Worm (Caenorhabditis elegans) whole organism, L4 larva: Measurements from ENCODE around the gene C18C4.7.

Experiments used
- F10B5.3 ChIP-seq: sonication (generic microtip); optimal IDR thresholded peaks from 2 replicates; lab custom pipeline; 2016; ENCODE audit warnings: mild to moderate bottlenecking, missing genetic modification characterization, missing compliant biosample characterization
- F44E2.7 ChIP-seq: fragments of 200-800 bp; sonication (Bioruptor generic); IDR thresholded peaks from 2 replicates; pipeline ENCODE4 v2.1.2; 2022; ENCODE audit warnings: missing genetic modification characterization, missing compliant biosample characterization
- Y105C5A.15 ChIP-seq: fragments of 200-800 bp; sonication (Bioruptor generic); IDR thresholded peaks from 2 replicates; pipeline ENCODE4 v1.3.6; 2022; ENCODE audit warnings: missing genetic modification characterization, missing compliant biosample characterization
- Y48G9A.11 ChIP-seq: fragments of 200-800 bp; sonication (Bioruptor generic); IDR thresholded peaks from 2 replicates; pipeline ENCODE4 v1.3.6; 2022; ENCODE audit warnings: missing genetic modification reagents, missing genetic modification characterization, missing compliant biosample characterization
- Y75B8A.6 ChIP-seq: fragments of 200-800 bp; sonication (Bioruptor generic); IDR thresholded peaks from 2 replicates; pipeline ENCODE4 v1.3.6; 2022; ENCODE audit warnings: missing genetic modification reagents, missing genetic modification characterization, missing compliant biosample characterization
- ZK337.2 ChIP-seq: fragments of 200-800 bp; sonication (Bioruptor generic); IDR thresholded peaks from 2 replicates; pipeline ENCODE4 v1.3.6; 2022; ENCODE audit warnings: missing genetic modification reagents, missing genetic modification characterization, missing compliant biosample characterization
- aha-1 ChIP-seq: fragments of 150-350 bp; peaks from one replicate; lab custom pipeline; 2014; ENCODE audit warnings: missing biosample characterization, missing genetic modification characterization
- aly-2 ChIP-seq: sonication (generic microtip); optimal IDR thresholded peaks from 2 replicates; lab custom pipeline; 2018; ENCODE audit warnings: missing biosample characterization, missing genetic modification characterization
- ceh-20 ChIP-seq: fragments of 200-800 bp; sonication (Bioruptor generic); IDR thresholded peaks from 2 replicates; pipeline ENCODE4 v1.3.6; 2022; ENCODE audit warnings: missing genetic modification reagents, missing genetic modification characterization, missing compliant biosample characterization
- ceh-62 ChIP-seq: sonication (generic microtip); optimal IDR thresholded peaks from 2 replicates; lab custom pipeline; 2017; ENCODE audit warnings: missing biosample characterization, missing genetic modification characterization
- ceh-82 ChIP-seq: sonication (generic microtip); optimal IDR thresholded peaks from 2 replicates; lab custom pipeline; 2017; ENCODE audit warnings: missing biosample characterization, missing genetic modification characterization
- daf-16 ChIP-seq, 3 experiments: sonication (generic microtip); optimal IDR thresholded peaks; 2 replicates each; lab custom pipeline; 2016 to 2017; ENCODE audit warnings: missing genetic modification characterization in 3 of 3, missing genetic modification reagents in 3 of 3, mild to moderate bottlenecking in 2 of 3, missing compliant biosample characterization in 2 of 3, missing biosample characterization in 1 of 3, moderate library complexity in 1 of 3
- egl-43 ChIP-seq: fragments of 200-800 bp; sonication (Bioruptor generic); IDR thresholded peaks from 2 replicates; pipeline ENCODE4 v1.3.6; 2022; ENCODE audit warnings: missing genetic modification reagents, missing genetic modification characterization, missing compliant biosample characterization
- fos-1 ChIP-seq: fragments of 150-350 bp; optimal IDR thresholded peaks from 2 replicates; lab custom pipeline; 2014; ENCODE audit warnings: missing biosample characterization, missing genetic modification characterization
- hif-1 ChIP-seq, 2 experiments: sonication (generic microtip); optimal IDR thresholded peaks; 2 replicates each; lab custom pipeline; 2016 to 2017; ENCODE audit warnings: missing compliant biosample characterization in 2 of 2, missing genetic modification characterization in 2 of 2, missing genetic modification reagents in 2 of 2, missing genotype in 2 of 2, mild to moderate bottlenecking in 1 of 2
- hlh-30 ChIP-seq: sonication (generic microtip); optimal IDR thresholded peaks from 2 replicates; lab custom pipeline; 2017; ENCODE audit warnings: antibody characterized with exemption, mild to moderate bottlenecking, missing genetic modification characterization, missing compliant biosample characterization; ENCODE audit not compliant: insufficient read depth
- hmg-1.1 ChIP-seq: fragments of 200-800 bp; sonication (Bioruptor generic); IDR thresholded peaks from 2 replicates; pipeline ENCODE4 v1.3.6; 2022; ENCODE audit warnings: missing genetic modification reagents, missing genetic modification characterization, missing compliant biosample characterization
- lin-13 ChIP-seq: fragments of 150-350 bp; optimal IDR thresholded peaks from 2 replicates; lab custom pipeline; 2014; ENCODE audit warnings: missing biosample characterization, missing genetic modification reagents, missing genetic modification characterization
- lin-29 ChIP-seq: fragments of 200-800 bp; sonication (Bioruptor generic); IDR thresholded peaks from 2 replicates; pipeline ENCODE4 v1.3.6; 2022; ENCODE audit warnings: missing genetic modification reagents, missing genetic modification characterization, missing compliant biosample characterization
- lsy-2 ChIP-seq, 2 experiments: fragments of 150-350 bp in 1 of 2; sonication (generic microtip) in 1 of 2; optimal IDR thresholded peaks; 2 replicates each; lab custom pipeline; 2014 to 2017; ENCODE audit warnings: missing biosample characterization in 2 of 2, missing genetic modification characterization in 2 of 2
- mdt-29 ChIP-seq: fragments of 200-800 bp; sonication (Bioruptor generic); IDR thresholded peaks from 2 replicates; pipeline ENCODE4 v1.3.6; 2022; ENCODE audit warnings: missing genetic modification reagents, missing genetic modification characterization, missing compliant biosample characterization
- mxl-3 ChIP-seq: fragments of 200-800 bp; sonication (Bioruptor generic); optimal IDR thresholded peaks from 2 replicates; lab custom pipeline; 2018; ENCODE audit warnings: mild to moderate bottlenecking, missing genetic modification characterization, missing compliant biosample characterization
- nhr-41 ChIP-seq: fragments of 200-800 bp; sonication (Bioruptor generic); IDR thresholded peaks from 2 replicates; pipeline ENCODE4 v1.3.6; 2022; ENCODE audit warnings: missing genetic modification reagents, missing genetic modification characterization, missing compliant biosample characterization
- nhr-48 ChIP-seq: sonication (generic microtip); optimal IDR thresholded peaks from 2 replicates; lab custom pipeline; 2016; ENCODE audit warnings: mild to moderate bottlenecking, missing genetic modification characterization, missing compliant biosample characterization
- nhr-76 ChIP-seq: fragments of 150-350 bp; optimal IDR thresholded peaks from 2 replicates; lab custom pipeline; 2014; ENCODE audit warnings: missing biosample characterization, missing genetic modification characterization
- rbr-2 ChIP-seq: sonication (generic microtip); optimal IDR thresholded peaks from 2 replicates; lab custom pipeline; 2016; ENCODE audit warnings: missing genotype, missing genetic modification characterization, missing compliant biosample characterization
- saeg-2 ChIP-seq: fragments of 200-800 bp; sonication (Bioruptor generic); IDR thresholded peaks from 2 replicates; pipeline ENCODE4 v1.3.6; 2022; ENCODE audit warnings: missing genetic modification reagents, missing genetic modification characterization, missing compliant biosample characterization
- set-16 ChIP-seq: fragments of 200-800 bp; sonication (Bioruptor generic); IDR thresholded peaks from 2 replicates; pipeline ENCODE4 v1.3.6; 2022; ENCODE audit warnings: missing genetic modification reagents, missing genetic modification characterization, missing compliant biosample characterization
- zfp-3 ChIP-seq: fragments of 200-800 bp; sonication (Bioruptor generic); conservative IDR thresholded peaks from 2 replicates; pipeline ENCODE4 v1.3.6; 2022; ENCODE audit warnings: missing genetic modification reagents, missing genetic modification characterization, missing compliant biosample characterization
- zip-2 ChIP-seq: fragments of 150-350 bp; optimal IDR thresholded peaks from 2 replicates; lab custom pipeline; 2014; ENCODE audit warnings: missing biosample characterization, missing genetic modification characterization

C18C4.7 gene

DNA sequence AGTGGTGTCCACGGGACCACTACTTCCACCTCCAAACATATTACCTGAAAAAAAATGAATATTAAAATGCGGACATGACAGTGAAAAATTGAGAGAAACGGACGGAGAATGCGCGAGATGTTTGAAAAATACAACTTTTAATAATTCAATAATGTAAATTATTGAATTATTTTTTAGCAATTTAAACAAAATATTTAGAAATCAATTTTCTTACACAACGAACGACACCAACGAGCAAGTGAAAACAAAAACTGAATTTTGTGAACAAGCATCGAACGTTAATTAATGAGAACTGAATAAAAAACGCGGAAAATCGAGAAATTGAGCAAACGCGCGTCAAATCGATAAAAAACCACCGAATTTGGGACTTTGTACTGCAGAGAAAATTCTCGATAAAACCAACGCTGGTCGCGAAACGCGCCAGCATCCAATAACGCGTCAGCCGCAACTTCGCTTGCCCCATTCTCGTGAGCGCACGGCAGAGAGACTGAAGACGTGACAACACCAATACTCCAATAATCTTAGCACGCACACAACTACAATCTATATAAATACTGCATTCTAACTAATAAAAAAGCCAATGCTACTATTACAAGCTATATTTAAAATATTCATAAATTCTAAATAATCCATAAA, 62.1 kb downstream of the C18C4.7 start, which contains the start of the genes dnj-19 and nhr-47 (continued):
- no peak for TF ChIP-seq ceh-62 (tag; lab: Kevin White, UChicago)
- TF ChIP-seq Y105C5A.15 (GFP tag; lab: Robert Waterston, UW): no peak
- peak; percentile 54 to 92 for TF ChIP-seq lsy-2 (tag; optimal IDR thresholded peaks at IDR 0.05; lab: Kevin White, UChicago)
- TF ChIP-seq F10B5.3 (tag; lab: Kevin White, UChicago): peak; percentile 75
- TF ChIP-seq ZK337.2: no peak
- peak; percentile 95 for TF ChIP-seq hmg-1.1 (GFP tag; lab: Robert Waterston, UW)
- TF ChIP-seq lin-13 (GFP tag; lab: Kevin White, UChicago): peak; percentile 89
- TF ChIP-seq hlh-30 (tag; lab: Kevin White, UChicago): peak; percentile 83
- TF ChIP-seq mxl-3 (GFP tag; lab: Kevin White, UChicago): peak; percentile 79
- peak; percentile 71 to 91 for TF ChIP-seq hif-1 (tag; optimal IDR thresholded peaks at IDR 0.05; lab: Kevin White, UChicago)
- no peak for TF ChIP-seq aly-2 (tag; lab: Kevin White, UChicago)
- peak; percentile 77 for TF ChIP-seq nhr-48 (tag; lab: Kevin White, UChicago)
- no peak for TF ChIP-seq fos-1 (tag; lab: Kevin White, UChicago)
- no peak for TF ChIP-seq ceh-82 (tag; lab: Kevin White, UChicago)
- TF ChIP-seq zip-2 (tag; lab: Kevin White, UChicago): peak; percentile 56
- no peak for TF ChIP-seq nhr-41 (GFP tag; lab: Robert Waterston, UW)
- TF ChIP-seq ceh-20 (GFP tag; lab: Robert Waterston, UW): peak; percentile 94
- no peak for TF ChIP-seq nhr-76 (tag; lab: Kevin White, UChicago)
- TF ChIP-seq lin-29 (GFP tag; lab: Robert Waterston, UW): peak; percentile 81
- TF ChIP-seq zfp-3 (GFP tag; lab: Robert Waterston, UW): peak; percentile 88
- no peak for TF ChIP-seq Y75B8A.6

DNA sequence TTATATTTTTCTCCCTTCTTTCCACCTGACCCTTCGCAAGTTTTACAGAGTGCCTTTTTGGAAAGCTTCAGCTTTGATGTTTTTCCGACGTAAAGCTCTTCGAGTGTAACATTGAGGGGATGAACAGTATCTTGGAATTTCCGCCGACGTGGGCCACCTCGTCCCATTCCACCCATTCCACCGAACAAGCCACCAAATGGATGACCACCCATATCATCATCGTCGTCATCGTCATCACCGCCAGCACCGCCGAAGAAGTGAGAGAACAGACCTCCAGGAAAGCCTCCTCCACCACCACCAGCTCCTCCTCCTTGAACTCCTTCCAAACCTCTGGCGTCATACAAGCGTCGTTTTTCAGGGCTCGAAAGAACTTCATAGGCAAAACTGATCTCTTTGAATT, 62.7 kb downstream of the C18C4.7 start:
- TF ChIP-seq F44E2.7 (0 out of 2 replicates have a peak, but pooled peaks have one; percentile 9), Y105C5A.15 (GFP tag; lab: Robert Waterston, UW) (no peak), set-16 (GFP tag; lab: Robert Waterston, UW) (peak; percentile 58), aha-1 (tag; lab: Kevin White, UChicago) (peak; percentile 16), rbr-2 (no peak)

DNA sequence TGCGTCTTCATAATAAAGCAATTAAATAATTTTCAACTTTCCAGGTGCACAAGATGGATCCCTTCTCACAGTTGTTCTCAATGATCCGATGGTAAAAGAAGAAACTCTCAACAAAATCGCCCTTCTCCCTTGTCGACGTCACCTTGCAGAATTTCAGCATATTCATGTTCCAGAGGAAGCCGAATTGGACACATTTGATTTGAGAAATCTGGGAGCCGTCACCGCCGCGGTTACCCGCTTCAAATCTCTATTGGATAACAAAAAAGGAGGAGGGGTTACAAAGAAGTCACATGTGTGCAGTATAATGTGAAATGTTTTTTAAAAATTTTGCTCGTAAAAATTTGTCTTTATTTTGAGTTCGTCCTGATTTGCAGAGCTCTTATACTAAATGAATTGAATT, 64.3 kb downstream of the C18C4.7 start:
- TF ChIP-seq egl-43 (no peak), daf-16 (GFP tag; optimal IDR thresholded peaks at IDR 0.05; lab: Kevin White, UChicago) (peak in 1 of 2 experiments; percentile 46), daf-16 (tag; optimal IDR thresholded peaks at IDR 0.05; lab: Kevin White, UChicago) (no peak), mdt-29 (GFP tag; lab: Robert Waterston, UW) (0 out of 2 replicates have a peak, but pooled peaks have one; percentile 46), saeg-2 (GFP tag; lab: Robert Waterston, UW) (no peak), Y48G9A.11 (GFP tag; lab: Robert Waterston, UW) (peak; percentile 52; the same call in 1 of the 2 replicates)
